Worm (Caenorhabditis elegans): ENCODE measurements around the gene htas-1.

DNA sequence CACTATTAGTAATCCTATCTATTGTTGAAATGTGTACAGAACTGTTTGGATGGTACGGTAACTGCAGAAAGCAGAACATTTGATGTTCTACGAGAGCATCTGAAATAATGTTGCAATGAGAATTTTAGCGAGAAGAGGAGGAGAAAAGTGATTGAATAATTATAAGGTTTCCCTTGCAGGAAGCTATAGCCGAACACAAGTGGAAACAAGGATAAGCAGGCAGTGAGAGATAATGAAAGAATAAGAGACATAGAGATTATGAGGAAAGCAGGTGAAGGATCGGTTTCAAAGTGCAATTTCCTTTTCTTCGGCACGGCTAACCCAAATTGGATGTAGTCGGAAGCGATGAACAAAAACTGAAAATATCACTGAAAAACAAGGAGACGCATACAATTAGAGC is 41.4 kb downstream of the htas-1 start, which contains the start of gene del-2:
- no peak for TF ChIP-seq T22C8.4 (GFP tag; IDR thresholded peaks at IDR 0.05)
- no peak for TF ChIP-seq flt-1 (GFP tag; IDR thresholded peaks at IDR 0.05)
- TF ChIP-seq ztf-29 (GFP tag; IDR thresholded peaks at IDR 0.05): no peak
- no peak for TF ChIP-seq cog-1 (tag; optimal IDR thresholded peaks at IDR 0.05)
- no peak for TF ChIP-seq med-1 (GFP tag; optimal IDR thresholded peaks at IDR 0.05; ENCODE audit: insufficient read depth)
- TF ChIP-seq ref-1 (GFP tag; conservative IDR thresholded peaks at IDR 0.05): no peak
- TF ChIP-seq ztf-23 (GFP tag; IDR thresholded peaks at IDR 0.05): no peak
- TF ChIP-seq tab-1 (GFP tag; IDR thresholded peaks at IDR 0.05): no peak
- TF ChIP-seq klf-2 (GFP tag; conservative IDR thresholded peaks at IDR 0.05): no peak
